Worm (Caenorhabditis elegans) whole organism, mixed stage, embryonic: ENCODE data around the gene dhs-8.

ENCODE experiments used
- M03D4.4 ChIP-seq: sonication (generic microtip); optimal IDR thresholded peaks from 2 replicates; lab custom pipeline; 2017; ENCODE audit warnings: mild to moderate bottlenecking, missing genetic modification characterization, missing compliant biosample characterization
- ceh-39 ChIP-seq: fragments of 150-350 bp; optimal IDR thresholded peaks from 2 replicates; lab custom pipeline; 2014; ENCODE audit warnings: missing biosample characterization, missing genetic modification characterization
- ceh-43 ChIP-seq: fragments of 200-800 bp; sonication (Bioruptor generic); optimal IDR thresholded peaks from 2 replicates; lab custom pipeline; 2018; ENCODE audit warnings: mild to moderate bottlenecking, missing genetic modification characterization, moderate library complexity, missing compliant biosample characterization
- ceh-83 ChIP-seq: fragments of 200-800 bp; sonication (Bioruptor generic); optimal IDR thresholded peaks from 2 replicates; lab custom pipeline; 2018; ENCODE audit warnings: mild to moderate bottlenecking, missing genetic modification characterization, missing compliant biosample characterization
- ces-1 ChIP-seq: fragments of 150-350 bp; optimal IDR thresholded peaks from 2 replicates; lab custom pipeline; 2014; ENCODE audit warnings: missing biosample characterization, missing genetic modification reagents, missing genetic modification characterization
- cnd-1 ChIP-seq: fragments of 200-800 bp; sonication (Bioruptor generic); optimal IDR thresholded peaks from 2 replicates; lab custom pipeline; 2018; ENCODE audit warnings: mild to moderate bottlenecking, missing genetic modification characterization, missing compliant biosample characterization
- drap-1 ChIP-seq: fragments of 200-800 bp; sonication (Bioruptor generic); optimal IDR thresholded peaks from 3 replicates; lab custom pipeline; 2018; ENCODE audit warnings: mild to moderate bottlenecking, missing genetic modification characterization, missing compliant biosample characterization
- elt-1 ChIP-seq: sonication (generic microtip); optimal IDR thresholded peaks from 2 replicates; lab custom pipeline; 2017; ENCODE audit warnings: missing genetic modification characterization, mild to moderate bottlenecking, missing compliant biosample characterization, antibody characterized with exemption, moderate library complexity, borderline replicate concordance; ENCODE audit not compliant: insufficient read depth
- elt-3 ChIP-seq: fragments of 150-350 bp; optimal IDR thresholded peaks from 2 replicates; lab custom pipeline; 2014; ENCODE audit warnings: missing biosample characterization, missing genetic modification characterization
- flh-1 ChIP-seq: fragments of 200-800 bp; sonication (Bioruptor generic); optimal IDR thresholded peaks from 2 replicates; lab custom pipeline; 2018; ENCODE audit warnings: mild to moderate bottlenecking, missing genetic modification characterization, moderate library complexity, missing compliant biosample characterization
- lin-32 ChIP-seq: fragments of 200-800 bp; sonication (Bioruptor generic); optimal IDR thresholded peaks from 2 replicates; lab custom pipeline; 2018; ENCODE audit warnings: mild to moderate bottlenecking, missing genetic modification characterization, missing compliant biosample characterization
- lsy-2 ChIP-seq: fragments of 150-350 bp; optimal IDR thresholded peaks from 2 replicates; lab custom pipeline; 2014; ENCODE audit warnings: missing biosample characterization, missing genetic modification characterization
- mab-5 ChIP-seq: fragments of 150-350 bp; optimal IDR thresholded peaks from 2 replicates; lab custom pipeline; 2014; ENCODE audit warnings: missing biosample characterization, missing genetic modification characterization
- mep-1 ChIP-seq: fragments of 150-350 bp; optimal IDR thresholded peaks from 2 replicates; lab custom pipeline; 2017; ENCODE audit warnings: missing biosample characterization, missing genetic modification reagents, missing genetic modification characterization, inconsistent platforms
- mls-2 ChIP-seq: sonication (generic microtip); optimal IDR thresholded peaks from 2 replicates; lab custom pipeline; 2016; ENCODE audit warnings: mild to moderate bottlenecking, missing genetic modification characterization, moderate library complexity, missing compliant biosample characterization
- nhr-12 ChIP-seq: fragments of 150-350 bp; optimal IDR thresholded peaks from 2 replicates; lab custom pipeline; 2014; ENCODE audit warnings: missing biosample characterization, missing genetic modification characterization
- nhr-2 ChIP-seq: fragments of 150-350 bp; optimal IDR thresholded peaks from 2 replicates; lab custom pipeline; 2014; ENCODE audit warnings: missing biosample characterization, missing genetic modification characterization
- nhr-28 ChIP-seq: fragments of 150-350 bp; optimal IDR thresholded peaks from 2 replicates; lab custom pipeline; 2014; ENCODE audit warnings: missing biosample characterization, missing genetic modification characterization
- nhr-76 ChIP-seq: sonication (generic microtip); optimal IDR thresholded peaks from 2 replicates; lab custom pipeline; 2017; ENCODE audit warnings: missing biosample characterization, missing genetic modification characterization
- pha-4 ChIP-seq: fragments of 150-350 bp; optimal IDR thresholded peaks from 2 replicates; lab custom pipeline; 2018; ENCODE audit warnings: missing biosample characterization, missing genetic modification reagents, missing genetic modification characterization
- sem-2 ChIP-seq: fragments of 200-800 bp; sonication (Bioruptor generic); optimal IDR thresholded peaks from 2 replicates; lab custom pipeline; 2018; ENCODE audit warnings: mild to moderate bottlenecking, missing genetic modification characterization, missing compliant biosample characterization
- sptf-1 ChIP-seq: sonication (generic microtip); optimal IDR thresholded peaks from 2 replicates; lab custom pipeline; 2017; ENCODE audit warnings: mild to moderate bottlenecking, missing genetic modification characterization, moderate library complexity, missing compliant biosample characterization
- tbx-8 ChIP-seq: fragments of 200-800 bp; sonication (Bioruptor generic); optimal IDR thresholded peaks from 2 replicates; lab custom pipeline; 2018; ENCODE audit warnings: mild to moderate bottlenecking, missing genetic modification characterization, moderate library complexity, missing compliant biosample characterization
- unc-39 ChIP-seq: fragments of 150-350 bp; optimal IDR thresholded peaks from 2 replicates; lab custom pipeline; 2014; ENCODE audit warnings: missing biosample characterization, missing genetic modification characterization
- unc-62 ChIP-seq: fragments of 150-350 bp; optimal IDR thresholded peaks from 2 replicates; lab custom pipeline; 2014; ENCODE audit warnings: missing biosample characterization, missing genetic modification reagents, missing genetic modification characterization
- zip-8 ChIP-seq: fragments of 150-350 bp; optimal IDR thresholded peaks from 2 replicates; lab custom pipeline; 2014; ENCODE audit warnings: missing biosample characterization, missing genetic modification characterization
- ztf-11 ChIP-seq: fragments of 150-350 bp; optimal IDR thresholded peaks from 2 replicates; lab custom pipeline; 2014; ENCODE audit warnings: missing biosample characterization, missing genetic modification characterization

The dhs-8 gene

DNA sequence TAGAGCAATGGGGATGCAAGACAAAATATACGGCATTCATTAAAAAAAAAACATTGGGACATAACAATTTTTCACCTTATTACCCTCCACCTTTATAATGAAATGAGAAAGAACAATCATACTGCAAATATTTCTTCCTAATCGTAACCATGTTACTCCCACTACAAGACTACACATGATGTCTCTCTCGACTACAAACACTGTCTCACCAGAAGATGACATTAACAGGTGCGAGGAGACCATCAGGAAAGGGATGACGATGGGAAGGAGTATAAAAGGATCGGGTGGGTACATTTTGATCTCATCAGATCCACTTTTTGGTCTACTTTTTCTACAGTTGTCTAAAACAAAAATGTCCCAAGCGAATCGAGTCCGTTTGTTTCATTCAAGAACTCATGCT, at the start of gene dhs-8:
TSS of gene dhs-8 (plus strand) at position 179 of the 400 bp plus-strand sequence.
- TF ChIP-seq nhr-12 (tag; lab: Kevin White, UChicago) (peak; percentile 25), pha-4 (tag; lab: Kevin White, UChicago) (no peak), nhr-28 (peak; percentile 12)

DNA sequence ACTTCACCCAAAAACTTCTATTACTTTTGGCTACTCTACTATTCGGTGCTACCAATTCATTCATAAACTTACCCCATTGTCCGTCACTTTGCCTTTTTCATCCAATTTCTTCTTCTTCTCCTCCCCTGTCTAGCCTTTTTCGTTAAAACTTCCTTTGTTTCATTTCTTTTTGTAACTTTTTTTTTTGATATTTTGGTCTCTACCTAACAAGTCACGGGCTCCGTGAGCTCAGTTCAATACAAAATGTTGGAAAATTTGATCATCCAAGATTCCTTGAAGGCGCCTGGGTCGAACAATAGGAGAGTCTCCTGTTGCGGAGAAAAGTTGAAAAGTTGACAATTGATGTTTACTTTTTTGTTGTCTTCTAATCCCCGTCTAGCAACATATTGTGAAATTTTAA, 45.9 kb upstream of the dhs-8 start:
- TF ChIP-seq ceh-43 (no peak), zip-8 (tag; lab: Kevin White, UChicago) (no peak), ces-1 (GFP tag; lab: Kevin White, UChicago) (no peak), pha-4 (tag; lab: Kevin White, UChicago) (no peak), ceh-83 (GFP tag; lab: Kevin White, UChicago) (no peak), sem-2 (GFP tag; lab: Kevin White, UChicago) (no peak), M03D4.4 (tag; lab: Kevin White, UChicago) (no peak), elt-3 (tag; lab: Kevin White, UChicago) (no peak), lsy-2 (tag; lab: Kevin White, UChicago) (no peak), unc-39 (no peak), tbx-8 (GFP tag; lab: Kevin White, UChicago) (no peak), mab-5 (tag; lab: Kevin White, UChicago) (no peak), sptf-1 (tag; lab: Kevin White, UChicago) (no peak), elt-1 (tag; lab: Kevin White, UChicago) (no peak), mls-2 (tag; lab: Kevin White, UChicago) (no peak), lin-32 (GFP tag; lab: Kevin White, UChicago) (no peak), mep-1 (no peak), ceh-39 (no peak)

DNA sequence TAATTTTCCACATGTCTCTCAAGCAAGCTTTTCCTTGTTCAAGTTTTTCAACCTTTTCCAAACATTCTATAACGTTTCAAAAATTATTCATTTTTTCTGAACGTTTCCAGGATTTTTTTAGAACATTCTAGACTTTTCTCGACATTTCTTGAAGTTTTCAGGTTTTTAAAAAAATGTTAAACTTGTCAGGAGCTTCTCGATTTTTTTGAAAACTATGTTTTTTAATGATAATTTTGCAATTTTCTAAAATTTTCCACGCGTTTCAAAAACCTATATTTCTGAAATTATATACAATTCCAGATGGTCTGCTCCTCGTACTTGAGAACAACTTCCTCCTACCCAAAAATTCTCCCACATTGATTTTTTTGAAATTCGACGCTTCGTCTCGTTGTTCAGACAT, 42.5 kb upstream of the dhs-8 start, which contains the start of gene dmsr-6:
TSS of gene dmsr-6 (plus strand) at position 301 of the 400 bp plus-strand sequence.
- no peak for TF ChIP-seq unc-39
- TF ChIP-seq ztf-11 (tag; lab: Kevin White, UChicago), result no peak
- TF ChIP-seq flh-1, result no peak
- TF ChIP-seq elt-1 (tag; lab: Kevin White, UChicago), result no peak
- TF ChIP-seq zip-8 (tag; lab: Kevin White, UChicago), result no peak
- no peak for TF ChIP-seq tbx-8 (GFP tag; lab: Kevin White, UChicago)

DNA sequence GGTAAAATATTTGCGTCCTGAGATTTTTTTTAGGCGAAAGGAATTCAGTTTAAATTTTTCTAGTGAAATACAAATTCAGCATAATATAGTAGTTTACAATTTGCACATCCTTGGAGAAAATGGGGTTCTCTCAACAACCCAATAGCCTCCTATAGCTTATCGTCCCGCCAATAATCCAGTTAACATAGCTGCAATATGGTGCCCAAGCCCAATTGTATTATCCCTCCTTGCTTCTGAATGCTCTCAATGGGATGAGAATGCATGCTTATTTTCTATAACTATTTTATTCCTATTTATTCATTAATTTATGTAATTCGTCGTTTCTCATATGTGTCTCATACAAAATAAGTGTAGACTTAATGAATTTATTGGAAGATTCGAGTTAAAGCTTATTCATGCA, 27.8 kb upstream of the dhs-8 start:
- TF ChIP-seq ces-1 (GFP tag; lab: Kevin White, UChicago), result peak; percentile 99
- no peak for TF ChIP-seq elt-3 (tag; lab: Kevin White, UChicago)

DNA sequence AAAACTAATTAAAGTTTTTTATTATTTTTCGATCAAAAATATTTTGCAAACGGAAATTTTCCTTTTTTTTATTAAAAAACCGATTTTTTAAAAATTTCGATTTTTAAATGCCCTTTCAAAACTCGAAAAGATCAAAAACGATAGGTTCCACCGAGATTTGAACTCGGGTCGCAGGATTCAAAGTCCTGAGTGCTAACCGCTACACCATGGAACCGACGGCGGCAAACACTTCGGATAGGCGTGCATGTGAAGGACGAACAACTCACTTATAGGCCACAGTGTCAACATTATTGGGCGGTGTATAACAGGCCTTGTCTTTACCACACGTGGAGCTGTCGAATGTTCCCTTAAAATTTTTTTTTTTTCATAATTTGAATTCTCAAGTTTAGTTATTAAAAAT, 23.1 kb upstream of the dhs-8 start:
- TF ChIP-seq cnd-1 (tag; lab: Kevin White, UChicago) (peak; percentile 30), ceh-83 (GFP tag; lab: Kevin White, UChicago) (peak; percentile 18), nhr-2 (tag; lab: Kevin White, UChicago) (peak; percentile 6), ztf-11 (tag; lab: Kevin White, UChicago) (no peak), elt-3 (tag; lab: Kevin White, UChicago) (no peak), M03D4.4 (tag; lab: Kevin White, UChicago) (peak; percentile 20), sem-2 (GFP tag; lab: Kevin White, UChicago) (no peak), drap-1 (GFP tag; lab: Kevin White, UChicago) (peak; percentile 10), zip-8 (tag; lab: Kevin White, UChicago) (no peak)

DNA sequence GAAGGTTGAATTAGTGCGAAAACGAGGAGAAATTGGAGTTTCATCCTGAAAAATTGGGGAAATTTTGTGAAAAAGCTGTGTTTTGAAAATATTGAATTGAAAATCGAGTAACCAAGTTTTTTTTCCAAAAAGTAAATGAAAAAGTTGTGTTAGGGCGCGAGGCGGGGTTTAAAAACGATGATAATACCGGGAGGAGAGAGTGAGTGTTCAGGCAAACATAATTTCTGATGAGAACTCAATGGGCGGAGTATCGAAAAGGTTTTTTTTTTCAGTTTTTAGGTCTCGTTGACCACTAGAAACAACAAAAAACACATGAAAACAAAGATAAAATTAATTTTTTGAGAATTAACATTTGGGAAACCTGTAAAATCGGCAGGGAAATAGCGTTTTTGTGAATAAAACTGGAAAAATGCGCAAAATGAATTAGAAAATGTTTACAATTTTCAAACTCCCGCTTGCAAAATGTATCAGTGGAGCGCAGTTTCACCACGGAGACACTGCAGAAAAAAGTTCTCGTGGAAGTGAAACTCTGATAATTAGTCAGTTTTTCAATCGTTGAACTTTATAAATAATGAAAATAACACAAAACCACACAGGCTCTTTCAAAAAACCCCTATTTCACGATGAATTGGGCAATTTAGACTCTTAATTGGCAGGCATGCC, 18.1 kb upstream of the dhs-8 start, which contains the start of gene C13B4.1:
TSS of gene C13B4.1 (minus strand) at position 51 of the 663 bp plus-strand sequence.
- TF ChIP-seq mep-1 (peak; percentile 34), pha-4 (tag; lab: Kevin White, UChicago) (no peak)

DNA sequence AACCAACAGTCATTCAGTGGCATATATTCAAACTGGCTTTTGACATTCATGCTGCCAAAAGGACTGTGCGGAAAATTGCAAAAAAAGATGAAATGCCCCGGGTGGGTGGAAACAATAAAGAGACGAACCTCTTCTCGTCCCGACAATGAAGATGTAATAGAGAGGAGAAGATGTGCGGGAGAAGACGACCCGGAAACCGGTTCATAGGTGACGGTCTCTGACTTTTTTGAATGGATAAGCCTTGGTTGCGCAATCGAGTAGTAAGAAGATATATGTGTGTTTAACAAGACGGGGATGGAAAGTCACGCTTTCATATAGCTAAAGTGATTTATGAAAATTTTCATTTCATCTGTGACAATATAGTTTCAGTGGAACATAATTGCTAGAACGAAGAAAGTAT, 17.1 kb upstream of the dhs-8 start:
- no peak for TF ChIP-seq nhr-76 (tag; lab: Kevin White, UChicago)
- peak; percentile 1 for TF ChIP-seq unc-62 (GFP tag; lab: Kevin White, UChicago)
- TF ChIP-seq nhr-2 (tag; lab: Kevin White, UChicago), result no peak
- TF ChIP-seq unc-39, result no peak
- TF ChIP-seq zip-8 (tag; lab: Kevin White, UChicago), result peak; percentile 38
